Worm (Caenorhabditis elegans) whole organism, L2 larva: ENCODE measurements around the gene F16B4.5.

ENCODE experiments used
- C34F6.9 ChIP-seq: fragments of 150-350 bp; optimal IDR thresholded peaks from 2 replicates; lab custom pipeline; 2014; ENCODE audit warnings: missing biosample characterization, missing genetic modification characterization
- F13H6.1 ChIP-seq: sonication (generic microtip); optimal IDR thresholded peaks from 2 replicates; lab custom pipeline; 2016; ENCODE audit warnings: missing genetic modification characterization, missing compliant biosample characterization
- R02D3.7 ChIP-seq: fragments of 150-350 bp; optimal IDR thresholded peaks from 2 replicates; lab custom pipeline; 2014; ENCODE audit warnings: missing biosample characterization, missing genetic modification characterization
- Y55F3AM.14 ChIP-seq: fragments of 200-800 bp; sonication (Bioruptor generic); optimal IDR thresholded peaks from 2 replicates; lab custom pipeline; 2018; ENCODE audit warnings: mild to moderate bottlenecking, missing genetic modification characterization, missing compliant biosample characterization
- alr-1 ChIP-seq: fragments of 150-350 bp; optimal IDR thresholded peaks from 2 replicates; lab custom pipeline; 2014; ENCODE audit warnings: missing biosample characterization, missing genetic modification characterization
- aly-2 ChIP-seq: fragments of 150-350 bp; optimal IDR thresholded peaks from 2 replicates; lab custom pipeline; 2014; ENCODE audit warnings: missing biosample characterization, missing genetic modification characterization
- ama-1 ChIP-seq: fragments of 150-350 bp; optimal IDR thresholded peaks from 2 replicates; lab custom pipeline; 2018; ENCODE audit warnings: inconsistent platforms
- blmp-1 ChIP-seq: sonication (generic microtip); optimal IDR thresholded peaks from 2 replicates; lab custom pipeline; 2017; ENCODE audit warnings: missing genetic modification characterization, mild to moderate bottlenecking, missing compliant biosample characterization, antibody characterized with exemption, moderate library complexity; ENCODE audit not compliant: insufficient read depth
- ceh-16 ChIP-seq: fragments of 150-350 bp; optimal IDR thresholded peaks from 2 replicates; lab custom pipeline; 2014; ENCODE audit warnings: missing biosample characterization, missing genetic modification characterization
- ceh-82 ChIP-seq: fragments of 150-350 bp; optimal IDR thresholded peaks from 2 replicates; lab custom pipeline; 2014; ENCODE audit warnings: missing biosample characterization, missing genetic modification characterization
- crh-2 ChIP-seq: sonication (generic microtip); optimal IDR thresholded peaks from 2 replicates; lab custom pipeline; 2017; ENCODE audit warnings: missing biosample characterization, missing genetic modification characterization
- dmd-4 ChIP-seq: sonication (generic microtip); optimal IDR thresholded peaks from 2 replicates; lab custom pipeline; 2017; ENCODE audit warnings: missing biosample characterization, missing genetic modification characterization
- egl-27 ChIP-seq: sonication (generic microtip); optimal IDR thresholded peaks from 3 replicates; lab custom pipeline; 2017; ENCODE audit warnings: missing biosample characterization, missing genetic modification reagents, missing genetic modification characterization
- elt-1 ChIP-seq: fragments of 150-350 bp; optimal IDR thresholded peaks from 2 replicates; lab custom pipeline; 2014; ENCODE audit warnings: missing biosample characterization, missing genetic modification characterization
- fos-1 ChIP-seq: fragments of 150-350 bp; optimal IDR thresholded peaks from 2 replicates; lab custom pipeline; 2014; ENCODE audit warnings: missing biosample characterization, missing genetic modification characterization
- gmeb-1 ChIP-seq: fragments of 150-350 bp; optimal IDR thresholded peaks from 2 replicates; lab custom pipeline; 2014; ENCODE audit warnings: missing biosample characterization, missing genetic modification characterization
- lin-11 ChIP-seq: fragments of 150-350 bp; sonication (generic microtip); optimal IDR thresholded peaks from 2 replicates; lab custom pipeline; 2014; ENCODE audit warnings: missing biosample characterization, missing genetic modification characterization, inconsistent platforms, mixed read lengths
- lin-13 ChIP-seq: fragments of 150-350 bp; optimal IDR thresholded peaks from 2 replicates; lab custom pipeline; 2014; ENCODE audit warnings: missing biosample characterization, missing genetic modification reagents, missing genetic modification characterization
- lsy-2 ChIP-seq, 2 experiments: fragments of 150-350 bp in 1 of 2; sonication (generic microtip) in 1 of 2; optimal IDR thresholded peaks; 2 replicates each; lab custom pipeline; 2014 to 2017; ENCODE audit warnings: missing biosample characterization in 2 of 2, missing genetic modification characterization in 2 of 2
- mab-5 ChIP-seq: fragments of 150-350 bp; optimal IDR thresholded peaks from 2 replicates; lab custom pipeline; 2014; ENCODE audit warnings: missing biosample characterization, missing genetic modification characterization
- mbf-1 ChIP-seq: sonication (generic microtip); optimal IDR thresholded peaks from 2 replicates; lab custom pipeline; 2017; ENCODE audit warnings: missing biosample characterization, missing genetic modification characterization
- mdl-1 ChIP-seq, 2 experiments: fragments of 150-350 bp in 1 of 2; sonication (generic microtip) in 1 of 2; optimal IDR thresholded peaks; 2 replicates each; lab custom pipeline; 2017; ENCODE audit warnings: missing biosample characterization in 2 of 2, missing genetic modification characterization in 2 of 2
- nhr-11 ChIP-seq: fragments of 150-350 bp; optimal IDR thresholded peaks from 2 replicates; lab custom pipeline; 2014; ENCODE audit warnings: missing biosample characterization, missing genetic modification characterization
- nhr-12 ChIP-seq: fragments of 150-350 bp; optimal IDR thresholded peaks from 2 replicates; lab custom pipeline; 2014; ENCODE audit warnings: missing biosample characterization, missing genetic modification characterization
- nhr-129 ChIP-seq: fragments of 150-350 bp; optimal IDR thresholded peaks from 2 replicates; lab custom pipeline; 2014; ENCODE audit warnings: missing biosample characterization, missing genetic modification characterization
- nhr-21 ChIP-seq: fragments of 150-350 bp; optimal IDR thresholded peaks from 2 replicates; lab custom pipeline; 2014; ENCODE audit warnings: missing biosample characterization, missing genetic modification characterization
- nhr-23 ChIP-seq: fragments of 150-350 bp; optimal IDR thresholded peaks from 2 replicates; lab custom pipeline; 2014; ENCODE audit warnings: missing biosample characterization, missing genetic modification reagents, missing genetic modification characterization
- nhr-25 ChIP-seq: fragments of 150-350 bp; sonication (generic microtip); optimal IDR thresholded peaks from 3 replicates; lab custom pipeline; 2014; ENCODE audit warnings: missing biosample characterization, missing genetic modification characterization
- nhr-77 ChIP-seq: fragments of 150-350 bp; optimal IDR thresholded peaks from 2 replicates; lab custom pipeline; 2014; ENCODE audit warnings: missing biosample characterization, missing genetic modification characterization
- peb-1 ChIP-seq: fragments of 150-350 bp; optimal IDR thresholded peaks from 2 replicates; lab custom pipeline; 2014; ENCODE audit warnings: missing biosample characterization, missing genetic modification characterization
- sem-4 ChIP-seq: fragments of 150-350 bp; optimal IDR thresholded peaks from 2 replicates; lab custom pipeline; 2014; ENCODE audit warnings: missing biosample characterization, missing genetic modification reagents, missing genetic modification characterization
- skn-1 ChIP-seq: sonication (generic microtip); optimal IDR thresholded peaks from 2 replicates; lab custom pipeline; 2017; ENCODE audit warnings: missing biosample characterization, missing genetic modification characterization
- sma-3 ChIP-seq: sonication (generic microtip); optimal IDR thresholded peaks from 2 replicates; lab custom pipeline; 2016; ENCODE audit warnings: missing genetic modification reagents, missing genetic modification characterization, missing compliant biosample characterization
- sma-9 ChIP-seq, 2 experiments: fragments of 150-350 bp in 1 of 2; sonication (generic microtip) in 1 of 2; optimal IDR thresholded peaks; 2 replicates each; lab custom pipeline; 2014 to 2016; ENCODE audit warnings: missing genetic modification characterization in 2 of 2, mild to moderate bottlenecking in 1 of 2, missing biosample characterization in 1 of 2, missing compliant biosample characterization in 1 of 2, missing genetic modification reagents in 1 of 2, moderate library complexity in 1 of 2
- unc-55 ChIP-seq: fragments of 150-350 bp; sonication (generic microtip); optimal IDR thresholded peaks from 3 replicates; lab custom pipeline; 2014; ENCODE audit warnings: missing biosample characterization, missing genetic modification reagents, missing genetic modification characterization
- unc-62 ChIP-seq: fragments of 150-350 bp; optimal IDR thresholded peaks from 2 replicates; lab custom pipeline; 2014; ENCODE audit warnings: missing biosample characterization, missing genetic modification reagents, missing genetic modification characterization
- zag-1 ChIP-seq: fragments of 150-350 bp; optimal IDR thresholded peaks from 2 replicates; lab custom pipeline; 2014; ENCODE audit warnings: missing biosample characterization, missing genetic modification characterization
- ztf-1 ChIP-seq: fragments of 200-800 bp; sonication (Bioruptor generic); conservative IDR thresholded peaks from 2 replicates; pipeline ENCODE4 v1.3.6; 2022; ENCODE audit warnings: missing genetic modification characterization, missing compliant biosample characterization
- ztf-11 ChIP-seq: sonication (generic microtip); optimal IDR thresholded peaks from 2 replicates; lab custom pipeline; 2017; ENCODE audit warnings: missing biosample characterization, missing genetic modification characterization
- ztf-4 ChIP-seq: fragments of 150-350 bp; optimal IDR thresholded peaks from 2 replicates; lab custom pipeline; 2014; ENCODE audit warnings: missing biosample characterization, missing genetic modification characterization

Gene F16B4.5

ce11 chrV:1611570-1611969 lies 23.3 kb downstream of the F16B4.5 start:
- no peak for TF ChIP-seq blmp-1
- no peak for TF ChIP-seq zag-1
- no peak for TF ChIP-seq Y55F3AM.14
- TF ChIP-seq nhr-11 (tag; lab: Kevin White, UChicago), result no peak
- TF ChIP-seq egl-27, result no peak
- no peak for TF ChIP-seq unc-62 (GFP tag; lab: Kevin White, UChicago)
- TF ChIP-seq ama-1 (lab: Kevin White, UChicago), result no peak
- TF ChIP-seq ceh-16 (tag; lab: Kevin White, UChicago), result no peak
- TF ChIP-seq fos-1 (tag; lab: Kevin White, UChicago), result no peak
- no peak for TF ChIP-seq lin-13
- TF ChIP-seq elt-1 (tag; lab: Kevin White, UChicago), result no peak
- TF ChIP-seq sma-3, result no peak

- TF ChIP-seq zag-1 (no peak), nhr-129 (tag; lab: Kevin White, UChicago) (no peak), ceh-82 (tag; lab: Kevin White, UChicago) (no peak), skn-1 (tag; lab: Kevin White, UChicago) (no peak), C34F6.9 (no peak), aly-2 (no peak), R02D3.7 (tag; lab: Kevin White, UChicago) (no peak), dmd-4 (tag; lab: Kevin White, UChicago) (no peak), F13H6.1 (tag; lab: Kevin White, UChicago) (no peak), crh-2 (tag; lab: Kevin White, UChicago) (no peak), lin-13 (no peak), Y55F3AM.14 (no peak)
These were observed 26.5 kb downstream of the F16B4.5 start, which contains the start of gene srbc-41 for ce11 chrV:1614726-1615125. Gene srbc-41, minus strand, starts transcription at chrV:1614826.

ce11 chrV:1618760-1619159 lies 30.5 kb downstream of the F16B4.5 start, which contains the start of gene nhr-179:
Gene nhr-179, minus strand, starts transcription at chrV:1618860.
- TF ChIP-seq dmd-4 (tag; lab: Kevin White, UChicago) (no peak), fos-1 (tag; lab: Kevin White, UChicago) (no peak), lsy-2 (tag; optimal IDR thresholded peaks at IDR 0.05; lab: Kevin White, UChicago) (no peak), nhr-12 (tag; lab: Kevin White, UChicago) (no peak), nhr-129 (tag; lab: Kevin White, UChicago) (no peak), blmp-1 (no peak), ztf-1 (GFP tag; lab: Robert Waterston, UW) (no peak), sem-4 (tag; lab: Kevin White, UChicago) (no peak), mab-5 (tag; lab: Kevin White, UChicago) (no peak), lin-11 (tag; lab: Kevin White, UChicago) (no peak), ceh-82 (tag; lab: Kevin White, UChicago) (no peak), sma-9 (GFP tag; optimal IDR thresholded peaks at IDR 0.05; lab: Kevin White, UChicago) (no peak), sma-9 (tag; optimal IDR thresholded peaks at IDR 0.05; lab: Kevin White, UChicago) (no peak)
- TF ChIP-seq, all 48 proteins: peak for 0

ce11 chrV:1620537-1620936 lies 32.3 kb downstream of the F16B4.5 start:
- TF ChIP-seq ztf-11 (tag; lab: Kevin White, UChicago), result no peak
- TF ChIP-seq blmp-1, result no peak
- TF ChIP-seq Y55F3AM.14, result no peak
- TF ChIP-seq egl-27, result no peak
- TF ChIP-seq sma-9 (GFP tag; optimal IDR thresholded peaks at IDR 0.05; lab: Kevin White, UChicago), result no peak
- TF ChIP-seq sma-9 (tag; optimal IDR thresholded peaks at IDR 0.05; lab: Kevin White, UChicago), result no peak
- no peak for TF ChIP-seq lsy-2 (tag; optimal IDR thresholded peaks at IDR 0.05; lab: Kevin White, UChicago)
- TF ChIP-seq dmd-4 (tag; lab: Kevin White, UChicago), result no peak
- no peak for TF ChIP-seq R02D3.7 (tag; lab: Kevin White, UChicago)
- no peak for TF ChIP-seq ceh-82 (tag; lab: Kevin White, UChicago)
- TF ChIP-seq ztf-4 (tag; lab: Kevin White, UChicago), result no peak
- TF ChIP-seq ama-1 (lab: Kevin White, UChicago), result no peak
- TF ChIP-seq peb-1 (tag; lab: Kevin White, UChicago), result no peak
- no peak for TF ChIP-seq alr-1 (tag; lab: Kevin White, UChicago)
- TF ChIP-seq F13H6.1 (tag; lab: Kevin White, UChicago), result no peak
- TF ChIP-seq gmeb-1 (tag; lab: Kevin White, UChicago), result no peak

ce11 chrV:1621494-1621893 lies 33.3 kb downstream of the F16B4.5 start, which contains the start of gene nhr-117:
Gene nhr-117, minus strand, starts transcription at chrV:1621520.
- TF ChIP-seq nhr-77 (tag; lab: Kevin White, UChicago) (no peak), ztf-1 (GFP tag; lab: Robert Waterston, UW) (no peak), peb-1 (tag; lab: Kevin White, UChicago) (no peak), unc-55 (GFP tag; lab: Kevin White, UChicago) (no peak), nhr-21 (no peak), nhr-129 (tag; lab: Kevin White, UChicago) (peak; percentile 27), nhr-11 (tag; lab: Kevin White, UChicago) (no peak), nhr-23 (no peak), C34F6.9 (peak; percentile 53), mdl-1 (tag; optimal IDR thresholded peaks at IDR 0.05; lab: Kevin White, UChicago) (no peak), sma-9 (GFP tag; optimal IDR thresholded peaks at IDR 0.05; lab: Kevin White, UChicago) (no peak), sma-9 (tag; optimal IDR thresholded peaks at IDR 0.05; lab: Kevin White, UChicago) (no peak), ceh-82 (tag; lab: Kevin White, UChicago) (no peak), sem-4 (tag; lab: Kevin White, UChicago) (no peak), gmeb-1 (tag; lab: Kevin White, UChicago) (peak; percentile 5), nhr-25 (tag; lab: Kevin White, UChicago) (no peak), mbf-1 (tag; lab: Kevin White, UChicago) (no peak), alr-1 (tag; lab: Kevin White, UChicago) (no peak), lsy-2 (tag; optimal IDR thresholded peaks at IDR 0.05; lab: Kevin White, UChicago) (no peak)
